Fruit fly (Drosophila melanogaster) whole organism: Measurements from ENCODE around the gene DIP-epsilon.
A peak's percentile ranks its signal among the peaks of the same experiment; 100 is the strongest.

Experiments
- CG8478 ChIP-seq: fragments of >200 bp; optimal IDR thresholded peaks from 2 replicates; lab custom pipeline; 2018; ENCODE audit warnings: inconsistent platforms
- Dll ChIP-seq: fragments of >200 bp; optimal IDR thresholded peaks from 2 replicates; lab custom pipeline; 2017
- EcR ChIP-seq, 2 experiments: fragments of >200 bp; optimal IDR thresholded peaks; 2 replicates each; lab custom pipeline; 2017; ENCODE audit warnings: missing biosample characterization in 2 of 2, missing genetic modification characterization in 2 of 2, missing genetic modification reagents in 2 of 2
- pan ChIP-seq: fragments of >200 bp; optimal IDR thresholded peaks from 2 replicates; lab custom pipeline; 2017
- psq ChIP-seq: fragments of >200 bp; optimal IDR thresholded peaks from 2 replicates; lab custom pipeline; 2017
- usp ChIP-seq: fragments of >200 bp; optimal IDR thresholded peaks from 2 replicates; lab custom pipeline; 2017; ENCODE audit warnings: missing biosample characterization, missing genetic modification characterization, mixed read lengths

Gene DIP-epsilon

DNA sequence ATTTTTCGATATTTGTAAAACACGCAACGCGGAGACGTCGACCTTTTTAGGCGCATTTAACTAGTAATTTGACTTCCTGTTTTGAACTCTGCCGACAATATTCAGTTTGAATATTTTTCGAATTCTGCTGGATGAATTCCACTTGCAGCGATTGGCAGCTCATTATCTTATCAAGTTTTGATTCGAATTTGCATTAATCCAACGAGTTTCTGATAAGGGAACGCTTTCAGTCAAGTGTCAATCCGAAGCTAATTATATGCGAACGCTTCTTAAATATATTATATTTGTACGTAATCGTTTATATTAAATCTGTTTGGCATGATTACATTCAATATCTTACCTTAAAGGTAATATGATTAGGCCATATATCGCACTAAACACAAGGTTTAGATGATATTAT, 62.8 kb downstream of the DIP-epsilon start, which contains the start of gene CG9497:
CG9497 (minus strand) TSS at position 101 of the 400 bp plus-strand sequence.
- TF ChIP-seq pan (lab: Kevin White, UChicago): no peak
- TF ChIP-seq Dll (lab: Kevin White, UChicago): no peak
- TF ChIP-seq usp (GFP tag; lab: Kevin White, UChicago): no peak
- TF ChIP-seq EcR (GFP tag; optimal IDR thresholded peaks at IDR 0.05; lab: Kevin White, UChicago): no peak
- TF ChIP-seq CG8478 (lab: Kevin White, UChicago): no peak
- no peak for TF ChIP-seq psq (lab: Kevin White, UChicago)

DNA sequence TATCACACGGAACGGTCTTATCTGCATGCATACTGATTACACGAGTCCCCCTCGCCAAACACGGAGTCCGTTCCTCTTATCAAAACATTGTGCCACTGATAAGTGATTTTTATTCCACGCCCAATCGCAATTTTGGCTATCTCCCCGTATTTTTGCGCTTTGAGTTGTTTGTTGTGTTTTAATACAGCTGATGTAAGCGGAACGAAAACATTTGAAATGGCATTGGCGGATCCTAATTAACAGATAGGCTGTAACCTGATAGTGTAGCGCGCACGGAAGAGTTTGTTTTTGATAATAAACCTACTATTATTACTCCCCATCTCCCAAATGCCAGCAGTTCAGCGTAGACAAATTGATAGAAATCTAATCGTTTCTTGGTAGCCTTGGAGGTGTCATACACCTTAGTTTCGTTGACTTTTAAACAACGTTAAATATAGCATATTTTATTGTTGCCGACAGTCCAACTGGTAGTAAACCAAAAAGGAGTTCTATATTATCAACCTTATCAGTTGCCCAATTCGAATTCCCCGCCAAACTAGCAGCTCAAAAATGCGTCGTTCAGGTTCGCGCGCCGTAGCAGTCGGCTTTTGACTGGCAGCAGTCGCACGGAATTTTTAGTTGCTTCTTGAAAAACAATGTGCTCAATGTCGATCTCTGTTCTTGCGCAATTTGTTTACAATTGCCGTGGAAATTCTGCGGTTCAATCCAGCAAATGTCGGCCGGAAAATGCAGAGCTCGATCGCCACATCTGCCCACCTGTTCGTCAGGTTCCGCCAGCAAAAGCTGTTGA, 67.8 kb downstream of the DIP-epsilon start:
- TF ChIP-seq Dll (lab: Kevin White, UChicago) (no peak), psq (lab: Kevin White, UChicago) (no peak), usp (GFP tag; lab: Kevin White, UChicago) (no peak), CG8478 (lab: Kevin White, UChicago) (no peak), pan (lab: Kevin White, UChicago) (no peak), EcR (GFP tag; optimal IDR thresholded peaks at IDR 0.05; lab: Kevin White, UChicago) (no peak)

DNA sequence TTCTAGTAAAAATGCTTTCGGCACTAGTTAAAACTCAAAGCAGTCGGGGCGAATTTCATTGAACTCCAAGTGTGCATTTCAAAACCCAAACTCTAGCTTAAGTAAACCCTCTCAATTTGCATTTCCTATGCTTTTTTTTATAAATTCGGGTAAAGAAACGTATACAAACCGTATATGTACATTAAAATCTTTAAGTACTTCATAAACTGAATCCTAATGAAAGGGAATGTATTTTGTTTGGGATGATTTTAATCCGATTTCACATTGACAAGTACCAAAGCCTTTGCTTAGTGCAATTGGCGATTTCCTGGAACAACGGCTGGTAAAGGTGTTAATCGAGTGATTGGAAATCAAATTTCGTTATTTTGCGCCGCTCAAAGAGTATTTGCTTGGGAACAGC, 69.9 kb downstream of the DIP-epsilon start:
- TF ChIP-seq EcR (GFP tag; optimal IDR thresholded peaks at IDR 0.05; lab: Kevin White, UChicago) (no peak), psq (lab: Kevin White, UChicago) (no peak), CG8478 (lab: Kevin White, UChicago) (no peak), pan (lab: Kevin White, UChicago) (no peak), usp (GFP tag; lab: Kevin White, UChicago) (no peak), Dll (lab: Kevin White, UChicago) (no peak)

DNA sequence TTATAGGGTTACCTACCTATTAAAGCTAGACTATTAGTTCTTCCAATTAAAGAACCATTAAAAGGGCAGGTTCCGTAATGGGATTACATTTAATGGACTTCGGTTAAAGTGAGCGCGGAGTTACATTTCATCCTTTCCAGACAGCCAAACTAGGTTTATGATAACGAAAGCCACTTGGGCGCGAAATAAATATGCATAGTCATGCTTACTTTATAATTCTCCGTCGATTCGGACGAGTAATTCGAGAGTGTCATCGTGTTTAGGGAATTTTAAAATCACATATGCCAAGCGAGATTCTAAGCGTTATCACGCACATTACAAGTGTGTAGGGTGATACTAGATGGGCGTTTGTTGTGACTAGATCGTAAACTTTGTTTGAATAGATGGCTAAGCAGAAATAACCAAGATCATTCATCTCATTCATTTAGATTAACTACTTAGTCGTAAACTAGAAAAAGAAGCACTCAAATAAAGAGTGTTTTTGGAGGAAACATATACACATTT, 70.9 kb downstream of the DIP-epsilon start:
- TF ChIP-seq usp (GFP tag; lab: Kevin White, UChicago) (no peak), EcR (GFP tag; optimal IDR thresholded peaks at IDR 0.05; lab: Kevin White, UChicago) (no peak), psq (lab: Kevin White, UChicago) (no peak), CG8478 (lab: Kevin White, UChicago) (no peak), pan (lab: Kevin White, UChicago) (no peak), Dll (lab: Kevin White, UChicago) (no peak)

DNA sequence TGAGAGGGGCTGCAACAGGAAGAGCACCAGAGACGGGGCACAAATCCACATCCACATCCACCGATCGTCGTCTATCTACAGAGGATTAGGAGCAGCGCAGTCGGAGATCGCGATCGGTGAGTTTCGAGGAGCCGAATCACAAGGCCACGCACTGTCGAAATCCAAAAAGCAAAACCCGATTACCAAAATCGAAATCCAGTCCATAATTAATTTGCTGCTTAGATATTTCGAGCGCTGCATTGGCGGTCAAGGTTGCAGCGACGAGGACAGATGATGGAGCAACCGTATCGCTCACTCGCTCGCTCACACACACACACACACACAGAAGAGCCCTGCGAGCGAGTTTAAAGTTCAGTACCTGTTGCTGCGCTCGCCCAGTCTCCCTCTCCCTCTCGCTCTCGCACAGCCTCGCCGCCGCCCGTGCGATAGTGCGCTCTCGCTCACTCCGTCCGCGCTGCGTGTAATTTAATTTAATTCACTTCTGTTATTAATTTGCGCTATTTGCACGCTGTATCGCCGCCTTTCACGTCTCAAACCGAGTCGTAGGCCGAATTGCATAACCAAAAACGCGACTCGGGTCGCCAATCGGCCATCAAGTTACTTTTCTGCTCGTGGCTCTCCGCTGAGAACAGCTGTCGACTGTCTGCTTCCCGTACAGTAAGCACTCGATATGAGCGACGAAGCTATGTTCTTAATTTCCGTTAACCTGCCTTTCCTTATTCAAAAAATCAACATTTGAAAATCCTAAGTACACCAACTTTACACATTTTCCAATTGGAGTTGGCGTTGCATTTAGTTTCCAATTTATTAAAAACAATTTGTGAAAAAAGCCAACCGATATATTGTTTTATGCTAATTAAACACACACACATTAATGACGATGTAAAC, 71.9 kb downstream of the DIP-epsilon start:
- TF ChIP-seq psq (lab: Kevin White, UChicago): no peak
- TF ChIP-seq CG8478 (lab: Kevin White, UChicago): peak; percentile 23
- TF ChIP-seq Dll (lab: Kevin White, UChicago): peak; percentile 78
- no peak for TF ChIP-seq usp (GFP tag; lab: Kevin White, UChicago)

DNA sequence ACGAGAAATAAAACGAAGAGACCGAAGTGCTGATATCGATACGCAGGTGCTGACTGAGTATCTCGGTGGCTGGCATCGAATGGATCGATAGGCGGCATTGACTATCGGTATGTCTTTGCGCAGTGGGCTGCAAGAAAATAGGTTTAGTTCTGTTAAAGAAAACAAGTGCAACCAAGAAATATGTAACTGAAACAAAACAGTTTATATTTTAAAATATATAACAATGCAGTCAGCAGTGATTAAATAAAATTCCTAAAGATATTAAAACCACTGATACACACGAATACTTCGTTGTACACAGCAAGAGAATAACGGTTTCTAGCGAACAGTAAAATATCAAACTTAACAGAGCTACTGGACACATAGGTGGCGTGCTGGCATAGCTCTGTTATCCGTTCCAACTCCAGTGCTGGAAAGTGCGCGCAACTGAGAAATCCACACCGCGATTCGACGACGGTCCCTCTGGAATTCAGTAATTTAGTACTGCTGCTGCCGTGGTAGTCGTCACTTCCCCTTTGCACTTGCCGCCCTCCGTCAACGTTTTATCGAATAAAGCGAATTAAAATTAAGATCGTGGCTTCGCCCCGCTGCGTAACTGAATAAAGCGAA, 72.7 kb downstream of the DIP-epsilon start, which contains the start of the genes Pez and Cpr:
Pez (minus strand) TSS at position 305 of the 609 bp plus-strand sequence.
Cpr (plus strand) TSS at position 470 of the 609 bp plus-strand sequence.
- TF ChIP-seq CG8478 (lab: Kevin White, UChicago): no peak
- no peak for TF ChIP-seq Dll (lab: Kevin White, UChicago)
- no peak for TF ChIP-seq EcR (GFP tag; optimal IDR thresholded peaks at IDR 0.05; lab: Kevin White, UChicago)
- no peak for TF ChIP-seq usp (GFP tag; lab: Kevin White, UChicago)
- TF ChIP-seq pan (lab: Kevin White, UChicago): no peak
- no peak for TF ChIP-seq psq (lab: Kevin White, UChicago)

DNA sequence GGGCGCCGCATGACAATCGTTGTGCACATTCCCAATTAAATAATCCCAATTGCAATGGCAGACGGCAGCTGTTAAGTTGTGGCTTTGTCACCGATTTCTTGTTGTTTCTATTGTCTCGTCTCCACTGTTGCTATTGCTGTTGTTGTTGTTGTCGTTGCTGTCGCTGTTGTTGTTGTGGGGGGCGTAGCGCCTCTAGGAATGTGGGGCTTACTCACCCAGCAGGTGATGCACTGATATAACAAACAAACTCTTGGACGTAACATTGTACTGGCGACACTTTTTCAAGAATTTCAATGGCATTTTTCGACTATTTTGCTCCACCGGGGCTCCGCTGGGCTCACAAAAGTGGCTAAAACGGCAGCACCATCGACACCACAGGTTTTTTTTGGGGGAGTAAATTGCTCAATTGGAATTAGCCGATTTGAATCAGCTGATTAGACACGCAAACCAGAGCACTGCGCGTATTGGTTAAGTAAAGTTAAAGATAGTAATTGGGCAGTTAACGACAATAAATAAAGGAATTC, 73.2 kb downstream of the DIP-epsilon start:
- TF ChIP-seq usp (GFP tag; lab: Kevin White, UChicago) (no peak), Dll (lab: Kevin White, UChicago) (no peak), pan (lab: Kevin White, UChicago) (no peak), EcR (GFP tag; optimal IDR thresholded peaks at IDR 0.05; lab: Kevin White, UChicago) (no peak), CG8478 (lab: Kevin White, UChicago) (no peak), psq (lab: Kevin White, UChicago) (no peak)
